Worm (Caenorhabditis elegans) whole organism, L4 larva: ENCODE measurements around the gene lact-5.
"Not testable (repeated sequence)": the region's sequence is repeated elsewhere in the genome, so short reads cannot be mapped to it uniquely, and the experiment has no call there.

Source experiments
- fos-1 ChIP-seq: fragments of 150-350 bp; optimal IDR thresholded peaks from 2 replicates; lab custom pipeline; 2014; ENCODE audit warnings: missing biosample characterization, missing genetic modification characterization
- nhr-76 ChIP-seq: fragments of 150-350 bp; optimal IDR thresholded peaks from 2 replicates; lab custom pipeline; 2014; ENCODE audit warnings: missing biosample characterization, missing genetic modification characterization
- nhr-77 ChIP-seq: fragments of 150-350 bp; optimal IDR thresholded peaks from 2 replicates; lab custom pipeline; 2014; ENCODE audit warnings: missing biosample characterization, missing genetic modification characterization
- unc-62 ChIP-seq, 3 experiments: fragments of 150-350 bp in 1 of 3; sonication (generic microtip); optimal IDR thresholded peaks in 2 of 3; peaks in 1 of 3; 1 replicate in 1 of 3; 2 replicates in 2 of 3; lab custom pipeline; 2014 to 2017; ENCODE audit warnings: missing biosample characterization in 3 of 3, missing genetic modification characterization in 3 of 3, missing genetic modification reagents in 3 of 3, missing genotype in 1 of 3

DNA sequence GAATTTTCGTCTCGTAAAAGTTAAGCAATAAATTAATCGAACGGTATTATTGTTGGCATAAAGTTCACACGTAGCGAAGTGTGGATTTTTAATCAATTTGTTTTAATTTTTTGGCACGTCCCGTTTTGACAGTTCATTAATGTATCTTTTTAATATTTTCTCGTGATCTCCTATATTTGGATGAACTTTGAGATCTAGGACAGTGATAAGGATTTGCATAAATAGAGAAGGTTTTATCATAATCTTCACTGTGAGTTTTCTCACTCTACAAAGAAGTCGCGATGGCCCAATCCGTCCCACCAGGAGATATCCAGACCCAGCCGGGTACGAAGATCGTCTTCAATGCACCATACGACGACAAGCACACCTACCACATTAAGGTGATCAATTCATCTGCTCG, 3.6 kb upstream of the lact-5 start, which contains the start of the genes C33F10.8 and msp-40:
- not testable (repeated sequence) for TF ChIP-seq unc-62 (GFP tag; optimal IDR thresholded peaks at IDR 0.05 in 1 of 2; lab: Kevin White, UChicago); unc-62 (tag; optimal IDR thresholded peaks at IDR 0.05; lab: Kevin White, UChicago); nhr-76 (tag; lab: Kevin White, UChicago); fos-1 (tag; lab: Kevin White, UChicago); nhr-77 (tag; lab: Kevin White, UChicago)
